Worm (Caenorhabditis elegans): ENCODE measurements around the gene dhs-22.

The dhs-22 gene

ce11 chrV:14427069-14427825 lies 6.0 kb upstream of the dhs-22 start:
- no peak for TF ChIP-seq nfya-1 (tag; optimal IDR thresholded peaks at IDR 0.05)
- no peak for TF ChIP-seq sdc-2 (tag; optimal IDR thresholded peaks at IDR 0.05)
- TF ChIP-seq ztf-16 (tag; optimal IDR thresholded peaks at IDR 0.05): no peak
- TF ChIP-seq odd-2 (tag; optimal IDR thresholded peaks at IDR 0.05): no peak
- TF ChIP-seq T23F11.4 (GFP tag; optimal IDR thresholded peaks at IDR 0.05): no peak
- TF ChIP-seq pha-2 (tag; optimal IDR thresholded peaks at IDR 0.05): no peak
- no peak for TF ChIP-seq K09A11.1 (tag; optimal IDR thresholded peaks at IDR 0.05; ENCODE audit: insufficient read depth)
- TF ChIP-seq unc-42 (tag; optimal IDR thresholded peaks at IDR 0.05): peak; percentile 21
- no peak for TF ChIP-seq lim-6 (tag; optimal IDR thresholded peaks at IDR 0.05)
- peak; percentile 47; the same call in 1 of the 2 replicates for TF ChIP-seq sox-2 (GFP tag; IDR thresholded peaks at IDR 0.05)
- no peak for TF ChIP-seq ceh-6 (GFP tag; optimal IDR thresholded peaks at IDR 0.05)
- no peak for TF ChIP-seq madf-2 (tag; optimal IDR thresholded peaks at IDR 0.05)
- no peak for TF ChIP-seq sox-4 (tag; optimal IDR thresholded peaks at IDR 0.05)
- TF ChIP-seq dmd-4 (tag; optimal IDR thresholded peaks at IDR 0.05; ENCODE audit: borderline replicate concordance): no peak
- peak; percentile 23 for TF ChIP-seq ceh-31 (tag; optimal IDR thresholded peaks at IDR 0.05)

- TF ChIP-seq F13H6.1 (tag; optimal IDR thresholded peaks at IDR 0.05) (no peak), sox-2 (GFP tag; IDR thresholded peaks at IDR 0.05) (peak; percentile 26)
Measured at ce11 chrV:14426013-14426412, 4.8 kb upstream of the dhs-22 start.

- TF ChIP-seq fax-1 (tag; optimal IDR thresholded peaks at IDR 0.05) (no peak), ceh-14 (tag; optimal IDR thresholded peaks at IDR 0.05) (peak; percentile 66), unc-55 (GFP tag; optimal IDR thresholded peaks at IDR 0.05) (no peak), tbx-7 (tag; optimal IDR thresholded peaks at IDR 0.05) (no peak), T23F11.4 (GFP tag; optimal IDR thresholded peaks at IDR 0.05) (no peak), ceh-6 (GFP tag; optimal IDR thresholded peaks at IDR 0.05) (no peak), ceh-30 (tag; optimal IDR thresholded peaks at IDR 0.05) (no peak), ceh-22 (tag; optimal IDR thresholded peaks at IDR 0.05) (no peak), ceh-18 (tag; optimal IDR thresholded peaks at IDR 0.05) (no peak), hlh-15 (tag; optimal IDR thresholded peaks at IDR 0.05) (no peak), gmeb-2 (tag; optimal IDR thresholded peaks at IDR 0.05) (no peak), hlh-8 (tag; optimal IDR thresholded peaks at IDR 0.05) (no peak), ceh-34 (tag; optimal IDR thresholded peaks at IDR 0.05) (peak; percentile 15), pag-3 (tag; optimal IDR thresholded peaks at IDR 0.05; ENCODE audit: borderline replicate concordance) (no peak), che-1 (tag; optimal IDR thresholded peaks at IDR 0.05) (no peak), npax-4 (tag; optimal IDR thresholded peaks at IDR 0.05) (no peak), hlh-13 (GFP tag; optimal IDR thresholded peaks at IDR 0.05) (no peak), Y22D7AL.16 (tag; optimal IDR thresholded peaks at IDR 0.05) (no peak), pax-1 (tag; optimal IDR thresholded peaks at IDR 0.05) (no peak), fkh-10 (GFP tag; optimal IDR thresholded peaks at IDR 0.05) (no peak), ceh-31 (tag; optimal IDR thresholded peaks at IDR 0.05) (peak; percentile 25), ref-2 (tag; optimal IDR thresholded peaks at IDR 0.05) (no peak), ttx-3 (tag; optimal IDR thresholded peaks at IDR 0.05) (no peak), rnt-1 (tag; optimal IDR thresholded peaks at IDR 0.05) (no peak), K02D7.2 (tag; optimal IDR thresholded peaks at IDR 0.05) (no peak), elt-2 (tag; optimal IDR thresholded peaks at IDR 0.05) (peak; percentile 6), hlh-30 (tag; optimal IDR thresholded peaks at IDR 0.05; ENCODE audit: insufficient read depth) (no peak), sox-4 (tag; optimal IDR thresholded peaks at IDR 0.05) (no peak), ceh-2 (tag; optimal IDR thresholded peaks at IDR 0.05) (no peak), zip-5 (tag; optimal IDR thresholded peaks at IDR 0.05) (peak; percentile 13), mec-3 (tag; optimal IDR thresholded peaks at IDR 0.05; ENCODE audit: borderline replicate concordance) (no peak), K09A11.1 (tag; optimal IDR thresholded peaks at IDR 0.05; ENCODE audit: insufficient read depth) (peak; percentile 26), ama-1 (optimal IDR thresholded peaks at IDR 0.05) (no peak), pat-9 (tag; optimal IDR thresholded peaks at IDR 0.05) (no peak), syd-9 (tag; optimal IDR thresholded peaks at IDR 0.05) (no peak), unc-86 (tag; optimal IDR thresholded peaks at IDR 0.05) (peak; percentile 10), lim-6 (tag; optimal IDR thresholded peaks at IDR 0.05) (no peak), tbx-2 (tag; optimal IDR thresholded peaks at IDR 0.05) (peak; percentile 36)
Measured at ce11 chrV:14424958-14425492, 3.8 kb upstream of the dhs-22 start, which contains the start of gene rrsr-1. Gene rrsr-1, minus strand, starts transcription at chrV:14425008.

Data from whole organism, late embryonic.